Fruit fly (Drosophila melanogaster) Kc167 (cell line): ENCODE measurements around the gene Prosbeta2.

Source experiments
- Myc ChIP-seq: fragments of >200 bp; optimal IDR thresholded peaks from 2 replicates; lab custom pipeline; 2017; ENCODE audit warnings: missing external identifiers
- Sin3A ChIP-seq: fragments of >200 bp; optimal IDR thresholded peaks from 2 replicates; lab custom pipeline; 2018; ENCODE audit warnings: missing external identifiers
- h ChIP-seq: fragments of >200 bp; optimal IDR thresholded peaks from 3 replicates; lab custom pipeline; 2018; ENCODE audit warnings: missing external identifiers
- insv ChIP-seq: fragments of >200 bp; optimal IDR thresholded peaks from 3 replicates; lab custom pipeline; 2018; ENCODE audit warnings: missing external identifiers
- psq ChIP-seq: fragments of >200 bp; optimal IDR thresholded peaks from 2 replicates; lab custom pipeline; 2017; ENCODE audit warnings: missing external identifiers
- ttk ChIP-seq: sonication (Bioruptor generic); optimal IDR thresholded peaks from 2 replicates; lab custom pipeline; 2017; ENCODE audit warnings: missing external identifiers

Prosbeta2 gene

dm6 chr3L:14967691-14968538 is 31.8 kb upstream of the Prosbeta2 start:
- TF ChIP-seq ttk (lab: Kevin White, UChicago) = no peak
- TF ChIP-seq Myc (lab: Kevin White, UChicago) = no peak
- TF ChIP-seq insv (lab: Kevin White, UChicago) = no peak
- TF ChIP-seq h = no peak
- no peak for TF ChIP-seq psq (lab: Kevin White, UChicago)
- no peak for TF ChIP-seq Sin3A (lab: Kevin White, UChicago)

- TF ChIP-seq Myc (lab: Kevin White, UChicago) (no peak), ttk (lab: Kevin White, UChicago) (no peak), Sin3A (lab: Kevin White, UChicago) (no peak), h (no peak), insv (lab: Kevin White, UChicago) (no peak), psq (lab: Kevin White, UChicago) (no peak)
These were observed 31.2 kb upstream of the Prosbeta2 start for dm6 chr3L:14968553-14968952.

dm6 chr3L:14969171-14969570 is 30.6 kb upstream of the Prosbeta2 start, which contains the start of gene Tom:
TSS of gene Tom (plus strand) at chr3L:14969344.
- TF ChIP-seq ttk (lab: Kevin White, UChicago) = no peak
- TF ChIP-seq Sin3A (lab: Kevin White, UChicago) = no peak
- no peak for TF ChIP-seq insv (lab: Kevin White, UChicago)
- TF ChIP-seq h = no peak
- no peak for TF ChIP-seq Myc (lab: Kevin White, UChicago)
- no peak for TF ChIP-seq psq (lab: Kevin White, UChicago)

- TF ChIP-seq h = no peak
- no peak for TF ChIP-seq Sin3A (lab: Kevin White, UChicago)
- TF ChIP-seq ttk (lab: Kevin White, UChicago) = no peak
- no peak for TF ChIP-seq Myc (lab: Kevin White, UChicago)
- no peak for TF ChIP-seq insv (lab: Kevin White, UChicago)
- no peak for TF ChIP-seq psq (lab: Kevin White, UChicago)
These were observed 29.5 kb upstream of the Prosbeta2 start for dm6 chr3L:14970213-14970612.

dm6 chr3L:14971893-14972624 is 27.7 kb upstream of the Prosbeta2 start:
- TF ChIP-seq insv (lab: Kevin White, UChicago) (no peak), h (no peak), Sin3A (lab: Kevin White, UChicago) (no peak), ttk (lab: Kevin White, UChicago) (no peak), psq (lab: Kevin White, UChicago) (no peak), Myc (lab: Kevin White, UChicago) (no peak)

- TF ChIP-seq insv (lab: Kevin White, UChicago) (no peak), psq (lab: Kevin White, UChicago) (no peak), Myc (lab: Kevin White, UChicago) (no peak), Sin3A (lab: Kevin White, UChicago) (no peak), ttk (lab: Kevin White, UChicago) (no peak), h (no peak)
These were observed 27.0 kb upstream of the Prosbeta2 start, which contains the start of gene Brd for dm6 chr3L:14972625-14973250. TSS of gene Brd (plus strand) at chr3L:14972667.

dm6 chr3L:14973251-14973625 is 26.5 kb upstream of the Prosbeta2 start:
- TF ChIP-seq Sin3A (lab: Kevin White, UChicago) (no peak), insv (lab: Kevin White, UChicago) (no peak), Myc (lab: Kevin White, UChicago) (no peak), h (no peak), psq (lab: Kevin White, UChicago) (no peak), ttk (lab: Kevin White, UChicago) (no peak)

dm6 chr3L:14974513-14974912 is 25.2 kb upstream of the Prosbeta2 start, which contains the start of gene Ocho:
TSS of gene Ocho (plus strand) at chr3L:14974848.
- TF ChIP-seq psq (lab: Kevin White, UChicago) (no peak), ttk (lab: Kevin White, UChicago) (no peak), Myc (lab: Kevin White, UChicago) (no peak), Sin3A (lab: Kevin White, UChicago) (no peak), insv (lab: Kevin White, UChicago) (no peak), h (no peak)

- TF ChIP-seq psq (lab: Kevin White, UChicago) = no peak
These were observed 24.8 kb upstream of the Prosbeta2 start for dm6 chr3L:14974952-14975351.

- TF ChIP-seq ttk (lab: Kevin White, UChicago) (no peak), psq (lab: Kevin White, UChicago) (no peak), Myc (lab: Kevin White, UChicago) (no peak), insv (lab: Kevin White, UChicago) (no peak), h (no peak), Sin3A (lab: Kevin White, UChicago) (no peak)
These were observed 23.7 kb upstream of the Prosbeta2 start for dm6 chr3L:14976026-14976425.
